Worm (Caenorhabditis elegans): ENCODE results near the gene F21H7.3.

The F21H7.3 gene

ce11 chrV:16233624-16234023 is 1.4 kb downstream of the F21H7.3 start, which contains the start of gene clec-233:
clec-233 (plus strand) TSS chrV:16233924.
- no peak for TF ChIP-seq lin-39 (tag; optimal IDR thresholded peaks at IDR 0.05)
- no peak for TF ChIP-seq eor-1 (tag; optimal IDR thresholded peaks at IDR 0.05)
- no peak for TF ChIP-seq unc-39 (tag; optimal IDR thresholded peaks at IDR 0.05)
- TF ChIP-seq tbx-2 (tag; optimal IDR thresholded peaks at IDR 0.05): no peak
- TF ChIP-seq ztf-11 (tag; optimal IDR thresholded peaks at IDR 0.05): no peak
- TF ChIP-seq fkh-10 (GFP tag; optimal IDR thresholded peaks at IDR 0.05): no peak
- no peak for TF ChIP-seq lin-15B (tag; optimal IDR thresholded peaks at IDR 0.05)
- TF ChIP-seq daf-12 (tag; optimal IDR thresholded peaks at IDR 0.05): no peak
- no peak for TF ChIP-seq ZK546.5 (tag; optimal IDR thresholded peaks at IDR 0.05)
- TF ChIP-seq ztf-4 (tag; optimal IDR thresholded peaks at IDR 0.05): no peak
- no peak for TF ChIP-seq nhr-11 (tag; optimal IDR thresholded peaks at IDR 0.05)
- TF ChIP-seq nhr-23 (tag; optimal IDR thresholded peaks at IDR 0.05): no peak
- TF ChIP-seq aly-2 (tag; optimal IDR thresholded peaks at IDR 0.05): no peak
- no peak for TF ChIP-seq fkh-2 (tag; optimal IDR thresholded peaks at IDR 0.05)
- no peak for TF ChIP-seq ceh-16 (tag; optimal IDR thresholded peaks at IDR 0.05)
- TF ChIP-seq nhr-77 (tag; optimal IDR thresholded peaks at IDR 0.05): no peak
- no peak for TF ChIP-seq nhr-67 (tag; optimal IDR thresholded peaks at IDR 0.05)

ce11 chrV:16232180-16232579 is 2.9 kb downstream of the F21H7.3 start, which contains the start of gene gst-22:
gst-22 (minus strand) TSS chrV:16232282.
- TF ChIP-seq fkh-10 (GFP tag; optimal IDR thresholded peaks at IDR 0.05): no peak
- peak; percentile 97 for TF ChIP-seq pqm-1 (tag; optimal IDR thresholded peaks at IDR 0.05)
- TF ChIP-seq nhr-76 (tag; optimal IDR thresholded peaks at IDR 0.05): no peak
- no peak for TF ChIP-seq skn-1 (tag; optimal IDR thresholded peaks at IDR 0.05)
- no peak for TF ChIP-seq ztf-4 (tag; optimal IDR thresholded peaks at IDR 0.05)
- TF ChIP-seq ceh-28 (tag; optimal IDR thresholded peaks at IDR 0.05): peak; percentile 2
- TF ChIP-seq nhr-237 (tag; optimal IDR thresholded peaks at IDR 0.05): no peak
- no peak for TF ChIP-seq lin-15B (tag; optimal IDR thresholded peaks at IDR 0.05)
- TF ChIP-seq unc-39 (tag; optimal IDR thresholded peaks at IDR 0.05): no peak
- TF ChIP-seq aly-2 (tag; optimal IDR thresholded peaks at IDR 0.05): no peak
- TF ChIP-seq nhr-43 (tag; optimal IDR thresholded peaks at IDR 0.05; ENCODE audit: poor library complexity, severe bottlenecking): no peak
- TF ChIP-seq nfya-1 (tag; optimal IDR thresholded peaks at IDR 0.05; ENCODE audit: insufficient read depth): no peak
- TF ChIP-seq zag-1 (tag; optimal IDR thresholded peaks at IDR 0.05): no peak
- no peak for TF ChIP-seq nhr-23 (tag; optimal IDR thresholded peaks at IDR 0.05)
- no peak for TF ChIP-seq ZK546.5 (tag; optimal IDR thresholded peaks at IDR 0.05)
- no peak for TF ChIP-seq nhr-77 (tag; optimal IDR thresholded peaks at IDR 0.05)
- TF ChIP-seq ama-1 (optimal IDR thresholded peaks at IDR 0.05): no peak
- TF ChIP-seq nhr-28 (tag; optimal IDR thresholded peaks at IDR 0.05): no peak
- TF ChIP-seq jun-1 (tag; optimal IDR thresholded peaks at IDR 0.05): peak; percentile 48
- peak; percentile 92 for TF ChIP-seq elt-2 (tag; optimal IDR thresholded peaks at IDR 0.05)
- no peak for TF ChIP-seq mml-1 (tag; optimal IDR thresholded peaks at IDR 0.05)
- TF ChIP-seq tbx-2 (tag; optimal IDR thresholded peaks at IDR 0.05): no peak
- no peak for TF ChIP-seq lin-39 (tag; optimal IDR thresholded peaks at IDR 0.05)

ce11 chrV:16229896-16230295 is 5.1 kb downstream of the F21H7.3 start, which contains the start of the genes F21H7.2 and F21H7.12:
F21H7.2 (minus strand) TSS chrV:16229996.
F21H7.12 (plus strand) TSS chrV:16230165.
- TF ChIP-seq nhr-25 (tag; optimal IDR thresholded peaks at IDR 0.05) (no peak), nhr-67 (tag; optimal IDR thresholded peaks at IDR 0.05) (no peak), nhr-28 (tag; optimal IDR thresholded peaks at IDR 0.05) (no peak), aly-2 (tag; optimal IDR thresholded peaks at IDR 0.05) (no peak), tbx-2 (tag; optimal IDR thresholded peaks at IDR 0.05) (no peak), ztf-11 (tag; optimal IDR thresholded peaks at IDR 0.05) (no peak), lsy-12 (tag; optimal IDR thresholded peaks at IDR 0.05) (no peak), unc-62 (GFP tag; optimal IDR thresholded peaks at IDR 0.05) (no peak), pha-4 (tag; optimal IDR thresholded peaks at IDR 0.05) (no peak), ceh-82 (tag; optimal IDR thresholded peaks at IDR 0.05) (no peak), nhr-23 (tag; optimal IDR thresholded peaks at IDR 0.05) (no peak), ama-1 (optimal IDR thresholded peaks at IDR 0.05) (no peak)

ce11 chrV:16229439-16229838 is 5.6 kb downstream of the F21H7.3 start:
- TF ChIP-seq ama-1 (optimal IDR thresholded peaks at IDR 0.05): no peak
- TF ChIP-seq tbx-2 (tag; optimal IDR thresholded peaks at IDR 0.05): no peak
- no peak for TF ChIP-seq ztf-11 (tag; optimal IDR thresholded peaks at IDR 0.05)
- TF ChIP-seq nhr-25 (tag; optimal IDR thresholded peaks at IDR 0.05): no peak
- TF ChIP-seq mml-1 (tag; optimal IDR thresholded peaks at IDR 0.05): no peak
